Worm (Caenorhabditis elegans): ENCODE data around the gene C05D12.2.

- TF ChIP-seq pes-1 (GFP tag; IDR thresholded peaks at IDR 0.05), result no peak
- TF ChIP-seq flt-1 (GFP tag; IDR thresholded peaks at IDR 0.05), result no peak
- TF ChIP-seq F13C5.2 (tag; optimal IDR thresholded peaks at IDR 0.05), result no peak
- TF ChIP-seq ets-7 (tag; optimal IDR thresholded peaks at IDR 0.05), result no peak
- no peak for TF ChIP-seq hmbx-1 (tag; optimal IDR thresholded peaks at IDR 0.05)
- no peak for TF ChIP-seq ama-1 (optimal IDR thresholded peaks at IDR 0.05)
- TF ChIP-seq tbx-11 (GFP tag; IDR thresholded peaks at IDR 0.05), result no peak
- no peak for TF ChIP-seq aly-1 (tag; optimal IDR thresholded peaks at IDR 0.05)
Measured at ce11 chrII:11415672-11416071, 2.4 kb upstream of the C05D12.2 start, which contains the start of gene C05D12.1.

Data from whole organism, early embryonic.